Worm (Caenorhabditis elegans): Measurements from ENCODE around the gene srv-30.

Gene srv-30

ce11 chrIV:6230560-6231073 lies 38.6 kb downstream of the srv-30 start, which contains the start of gene F58F9.4:
F58F9.4 (plus strand) TSS chrIV:6231023.
- TF ChIP-seq elt-2 (tag; optimal IDR thresholded peaks at IDR 0.05) (peak; percentile 43), lsy-12 (tag; optimal IDR thresholded peaks at IDR 0.05) (no peak)

ce11 chrIV:6227974-6228373 lies 41.3 kb downstream of the srv-30 start, which contains the start of gene C49A9.1:
C49A9.1 (plus strand) TSS chrIV:6228190.
- TF ChIP-seq elt-2 (tag; optimal IDR thresholded peaks at IDR 0.05): peak; percentile 41
- TF ChIP-seq nhr-11 (tag; optimal IDR thresholded peaks at IDR 0.05): no peak

ce11 chrIV:6225143-6225542 lies 44.1 kb downstream of the srv-30 start, which contains the start of gene C49A9.2:
C49A9.2 (plus strand) TSS chrIV:6225443.
- TF ChIP-seq elt-2 (tag; optimal IDR thresholded peaks at IDR 0.05) (peak; percentile 16), nhr-25 (tag; optimal IDR thresholded peaks at IDR 0.05) (no peak)

ce11 chrIV:6221878-6222277 lies 47.4 kb downstream of the srv-30 start, which contains the start of gene C49A9.3:
C49A9.3 (plus strand) TSS chrIV:6222089.
- no peak for TF ChIP-seq nhr-25 (tag; optimal IDR thresholded peaks at IDR 0.05)
- TF ChIP-seq unc-39 (tag; optimal IDR thresholded peaks at IDR 0.05): no peak
- peak; percentile 44 for TF ChIP-seq pqm-1 (tag; optimal IDR thresholded peaks at IDR 0.05)
- TF ChIP-seq pha-4 (tag; optimal IDR thresholded peaks at IDR 0.05): peak; percentile 6
- TF ChIP-seq elt-2 (tag; optimal IDR thresholded peaks at IDR 0.05): peak; percentile 75

- TF ChIP-seq elt-2 (tag; optimal IDR thresholded peaks at IDR 0.05): peak; percentile 29
These were observed 49.1 kb downstream of the srv-30 start for ce11 chrIV:6220142-6220541.

ce11 chrIV:6219429-6219828 lies 49.8 kb downstream of the srv-30 start, which contains the start of gene C49A9.4:
C49A9.4 (plus strand) TSS chrIV:6219693.
- TF ChIP-seq nhr-25 (tag; optimal IDR thresholded peaks at IDR 0.05) (no peak), elt-2 (tag; optimal IDR thresholded peaks at IDR 0.05) (peak; percentile 73), pqm-1 (tag; optimal IDR thresholded peaks at IDR 0.05) (peak; percentile 39)

ce11 chrIV:6217503-6217902 lies 51.7 kb downstream of the srv-30 start:
- TF ChIP-seq nhr-43 (tag; optimal IDR thresholded peaks at IDR 0.05; ENCODE audit: poor library complexity, severe bottlenecking) (no peak), lin-15B (tag; optimal IDR thresholded peaks at IDR 0.05) (no peak), pha-4 (tag; optimal IDR thresholded peaks at IDR 0.05) (no peak), ceh-82 (tag; optimal IDR thresholded peaks at IDR 0.05) (no peak), nhr-237 (tag; optimal IDR thresholded peaks at IDR 0.05) (no peak), eor-1 (tag; optimal IDR thresholded peaks at IDR 0.05) (no peak), nhr-23 (tag; optimal IDR thresholded peaks at IDR 0.05) (no peak), ama-1 (optimal IDR thresholded peaks at IDR 0.05) (no peak), ztf-11 (tag; optimal IDR thresholded peaks at IDR 0.05) (no peak), nhr-12 (tag; optimal IDR thresholded peaks at IDR 0.05) (no peak), ceh-28 (tag; optimal IDR thresholded peaks at IDR 0.05) (no peak), skn-1 (tag; optimal IDR thresholded peaks at IDR 0.05) (no peak), unc-39 (tag; optimal IDR thresholded peaks at IDR 0.05) (no peak), R02D3.7 (tag; optimal IDR thresholded peaks at IDR 0.05) (no peak), sea-2 (GFP tag; optimal IDR thresholded peaks at IDR 0.05) (no peak), nfya-1 (tag; optimal IDR thresholded peaks at IDR 0.05; ENCODE audit: insufficient read depth) (no peak)

All from whole organism, L3 larva.